Fruit fly (Drosophila melanogaster) whole organism, embryonic: Measurements from ENCODE around the gene Aprt.

Experiments
- Adf1 ChIP-seq: fragments of 200-800 bp; sonication (Bioruptor generic); IDR thresholded peaks from 2 replicates; pipeline ENCODE4 v1.3.6; 2022; ENCODE audit warnings: missing biosample characterization, missing genetic modification characterization
- CG10654 ChIP-seq: fragments of 200-800 bp; sonication (Bioruptor generic); optimal IDR thresholded peaks from 2 replicates; lab custom pipeline; 2016; ENCODE audit warnings: missing biosample characterization, missing genetic modification characterization
- CG12744 ChIP-seq: fragments of 200-800 bp; sonication (Bioruptor generic); optimal IDR thresholded peaks from 2 replicates; lab custom pipeline; 2016; ENCODE audit warnings: missing biosample characterization, missing genetic modification characterization
- CG12942 ChIP-seq: fragments of 200-800 bp; sonication (Bioruptor generic); optimal IDR thresholded peaks from 3 replicates; lab custom pipeline; 2016; ENCODE audit warnings: missing biosample characterization, missing genetic modification characterization
- CG14441 ChIP-seq: fragments of 200-800 bp; sonication (Bioruptor generic); IDR thresholded peaks from 2 replicates; pipeline ENCODE4 v1.3.6; 2022; ENCODE audit warnings: missing biosample characterization, missing genetic modification characterization
- CG14965 ChIP-seq: fragments of 200-800 bp; sonication (Bioruptor generic); optimal IDR thresholded peaks from 2 replicates; lab custom pipeline; 2016; ENCODE audit warnings: missing biosample characterization, missing genetic modification characterization, borderline replicate concordance
- CG33557 ChIP-seq: fragments of 200-800 bp; sonication (Bioruptor generic); optimal IDR thresholded peaks from 2 replicates; lab custom pipeline; 2019; ENCODE audit warnings: missing biosample characterization, mild to moderate bottlenecking, missing genetic modification characterization, moderate library complexity
- CG34376 ChIP-seq: fragments of 200-800 bp; sonication (Bioruptor generic); optimal IDR thresholded peaks from 2 replicates; lab custom pipeline; 2018; ENCODE audit warnings: missing biosample characterization, mild to moderate bottlenecking, missing genetic modification characterization
- CG4404 ChIP-seq: fragments of 200-800 bp; sonication (Bioruptor generic); IDR thresholded peaks from 2 replicates; pipeline ENCODE4 v1.3.6; 2022; ENCODE audit warnings: missing biosample characterization, missing genetic modification characterization
- CG4730 ChIP-seq: fragments of 200-800 bp; sonication (Bioruptor generic); IDR thresholded peaks from 2 replicates; pipeline ENCODE4 v1.3.6; 2022; ENCODE audit warnings: missing biosample characterization, missing genetic modification characterization
- CG5180 ChIP-seq: fragments of 200-800 bp; sonication (Bioruptor generic); optimal IDR thresholded peaks from 3 replicates; lab custom pipeline; 2017; ENCODE audit warnings: missing biosample characterization, missing genetic modification characterization, mild to moderate bottlenecking, moderate library complexity, missing genetic modification reagents
- CG6654 ChIP-seq: fragments of 200-800 bp; sonication (Bioruptor generic); optimal IDR thresholded peaks from 2 replicates; lab custom pipeline; 2017; ENCODE audit warnings: missing biosample characterization, mild to moderate bottlenecking, missing genetic modification characterization
- CG7556 ChIP-seq: fragments of 200-800 bp; sonication (Bioruptor generic); optimal IDR thresholded peaks from 2 replicates; lab custom pipeline; 2017; ENCODE audit warnings: missing biosample characterization, mild to moderate bottlenecking, missing genetic modification characterization
- CG9215 ChIP-seq: fragments of 200-800 bp; sonication (Bioruptor generic); IDR thresholded peaks from 2 replicates; pipeline ENCODE4 v1.3.6; 2022; ENCODE audit warnings: missing biosample characterization, missing genetic modification characterization
- CG9727 ChIP-seq: fragments of 200-800 bp; sonication (Bioruptor generic); optimal IDR thresholded peaks from 3 replicates; lab custom pipeline; 2017; ENCODE audit warnings: missing biosample characterization, mild to moderate bottlenecking, missing genetic modification characterization
- CG9876 ChIP-seq: fragments of 200-800 bp; sonication (Bioruptor generic); optimal IDR thresholded peaks from 2 replicates; lab custom pipeline; 2016; ENCODE audit warnings: missing biosample characterization, missing genetic modification characterization
- CkIIα-i1 ChIP-seq: fragments of 200-800 bp; sonication (Bioruptor generic); IDR thresholded peaks from 2 replicates; pipeline ENCODE4 v1.3.6; 2022; ENCODE audit warnings: missing biosample characterization, missing genetic modification characterization
- CoRest ChIP-seq: fragments of 200-800 bp; sonication (Bioruptor generic); optimal IDR thresholded peaks from 3 replicates; lab custom pipeline; 2018; ENCODE audit warnings: missing biosample characterization, mild to moderate bottlenecking, missing genetic modification characterization, moderate library complexity
- Dek ChIP-seq: fragments of 200-800 bp; sonication (Bioruptor generic); optimal IDR thresholded peaks from 3 replicates; lab custom pipeline; 2019; ENCODE audit warnings: missing biosample characterization, mild to moderate bottlenecking, missing genetic modification characterization, moderate library complexity
- Dfd ChIP-seq, 2 experiments: fragments of >200 bp; optimal IDR thresholded peaks; 2 replicates each; lab custom pipeline; 2017; ENCODE audit warnings: missing biosample characterization in 2 of 2, missing genetic modification characterization in 2 of 2
- Dll ChIP-seq: fragments of 200-800 bp; sonication (Bioruptor generic); IDR thresholded peaks from 4 replicates; pipeline ENCODE4 v1.3.6; 2022; ENCODE audit warnings: missing biosample characterization, missing genetic modification characterization; ENCODE audit not compliant: partially characterized antibody
- Doc2 ChIP-seq: fragments of 200-800 bp; sonication (Bioruptor generic); IDR thresholded peaks from 2 replicates; pipeline ENCODE4 v1.3.6; 2022; ENCODE audit warnings: missing biosample characterization, missing genetic modification characterization
- Dp ChIP-seq: fragments of 200-800 bp; sonication (Bioruptor generic); optimal IDR thresholded peaks from 2 replicates; lab custom pipeline; 2018; ENCODE audit warnings: missing biosample characterization, mild to moderate bottlenecking, missing genetic modification characterization, moderate library complexity
- Drgx ChIP-seq: fragments of 200-800 bp; sonication (Bioruptor generic); IDR thresholded peaks from 2 replicates; pipeline ENCODE4 v1.3.6; 2022; ENCODE audit warnings: missing biosample characterization, missing genetic modification characterization
- Eip74EF ChIP-seq, 2 experiments: fragments of 200-800 bp in 1 of 2; fragments of >200 bp in 1 of 2; sonication (Bioruptor generic) in 1 of 2; optimal IDR thresholded peaks; 2 replicates each; lab custom pipeline; 2017 to 2019; ENCODE audit warnings: missing biosample characterization in 2 of 2, missing genetic modification characterization in 2 of 2, mild to moderate bottlenecking in 1 of 2, moderate library complexity in 1 of 2
- Ets65A ChIP-seq: fragments of 200-800 bp; sonication (Bioruptor generic); peaks from one replicate; lab custom pipeline; 2016; ENCODE audit warnings: missing biosample characterization, missing genetic modification characterization
- Gug ChIP-seq: fragments of 200-800 bp; sonication (Bioruptor generic); IDR thresholded peaks from 4 replicates; pipeline ENCODE4 v1.3.6; 2022; ENCODE audit warnings: missing biosample characterization, missing genetic modification characterization
- Hey ChIP-seq: fragments of 200-800 bp; sonication (Bioruptor generic); optimal IDR thresholded peaks from 3 replicates; lab custom pipeline; 2018; ENCODE audit warnings: missing biosample characterization, mild to moderate bottlenecking, missing genetic modification characterization
- Hmx ChIP-seq: fragments of 200-800 bp; sonication (Bioruptor generic); optimal IDR thresholded peaks from 2 replicates; lab custom pipeline; 2016; ENCODE audit warnings: missing biosample characterization, missing genetic modification characterization
- NFAT ChIP-seq: fragments of 200-800 bp; sonication (Bioruptor generic); IDR thresholded peaks from 2 replicates; pipeline ENCODE4 v1.3.6; 2022; ENCODE audit warnings: missing biosample characterization, missing genetic modification characterization
- Usf ChIP-seq: fragments of 200-800 bp; sonication (Bioruptor generic); optimal IDR thresholded peaks from 2 replicates; lab custom pipeline; 2017; ENCODE audit warnings: missing genotype, missing biosample characterization, missing genetic modification characterization
- abd-A ChIP-seq: fragments of 200-800 bp; sonication (Bioruptor generic); optimal IDR thresholded peaks from 3 replicates; lab custom pipeline; 2019; ENCODE audit warnings: missing biosample characterization, mild to moderate bottlenecking, missing genetic modification characterization, moderate library complexity
- az2 ChIP-seq: fragments of 200-800 bp; sonication (Bioruptor generic); optimal IDR thresholded peaks from 3 replicates; lab custom pipeline; 2016; ENCODE audit warnings: missing biosample characterization, missing genetic modification characterization
- cg ChIP-seq: fragments of 200-800 bp; sonication (Bioruptor generic); optimal IDR thresholded peaks from 3 replicates; lab custom pipeline; 2019; ENCODE audit warnings: missing biosample characterization, mild to moderate bottlenecking, missing genetic modification characterization, moderate library complexity
- chm ChIP-seq: fragments of 200-800 bp; sonication (Bioruptor generic); IDR thresholded peaks from 2 replicates; pipeline ENCODE4 v1.3.6; 2022; ENCODE audit warnings: missing biosample characterization, missing genetic modification characterization
- ci ChIP-seq: fragments of 200-800 bp; sonication (Bioruptor generic); IDR thresholded peaks from 3 replicates; pipeline ENCODE4 v1.3.6; 2022; ENCODE audit warnings: missing biosample characterization, missing genetic modification characterization
- eyg ChIP-seq: fragments of 200-800 bp; sonication (Bioruptor generic); optimal IDR thresholded peaks from 3 replicates; lab custom pipeline; 2016; ENCODE audit warnings: missing biosample characterization, missing genetic modification characterization
- grau ChIP-seq: fragments of 200-800 bp; optimal IDR thresholded peaks from 3 replicates; lab custom pipeline; 2019; ENCODE audit warnings: missing biosample characterization, mild to moderate bottlenecking, missing genetic modification characterization, moderate library complexity
- nmo ChIP-seq: fragments of 200-800 bp; sonication (Bioruptor generic); optimal IDR thresholded peaks from 2 replicates; lab custom pipeline; 2018; ENCODE audit warnings: missing biosample characterization, mild to moderate bottlenecking, missing genetic modification characterization, moderate library complexity
- org-1 ChIP-seq: fragments of 200-800 bp; sonication (Bioruptor generic); optimal IDR thresholded peaks from 2 replicates; lab custom pipeline; 2017; ENCODE audit warnings: missing biosample characterization, missing genetic modification characterization
- p53 ChIP-seq: fragments of 200-800 bp; sonication (Bioruptor generic); optimal IDR thresholded peaks from 2 replicates; lab custom pipeline; 2016; ENCODE audit warnings: missing biosample characterization, missing genetic modification characterization
- pho ChIP-seq: fragments of 200-800 bp; sonication (Bioruptor generic); optimal IDR thresholded peaks from 2 replicates; lab custom pipeline; 2016; ENCODE audit warnings: missing biosample characterization, missing genetic modification characterization
- prd ChIP-seq, 3 experiments: fragments of >200 bp in 2 of 3; fragments of 200-800 bp in 1 of 3; sonication (Bioruptor generic) in 1 of 3; optimal IDR thresholded peaks in 2 of 3; IDR thresholded peaks in 1 of 3; 2 replicates in 2 of 3; 3 replicates in 1 of 3; pipeline versions ENCODE4 v1.3.6 to Lab custom; 2017 to 2022; ENCODE audit warnings: missing biosample characterization in 1 of 3, missing genetic modification characterization in 1 of 3
- ranshi ChIP-seq: fragments of 200-800 bp; sonication (Bioruptor generic); IDR thresholded peaks from 2 replicates; pipeline ENCODE4 v1.3.6; 2022; ENCODE audit warnings: missing biosample characterization, missing genetic modification characterization
- repo ChIP-seq: fragments of 200-800 bp; sonication (Bioruptor generic); optimal IDR thresholded peaks from 2 replicates; lab custom pipeline; 2016; ENCODE audit warnings: missing biosample characterization, missing genetic modification characterization
- sens ChIP-seq: fragments of 200-800 bp; sonication (Bioruptor generic); peaks from one replicate; lab custom pipeline; 2016; ENCODE audit warnings: missing biosample characterization, missing genetic modification characterization
- slou ChIP-seq: fragments of 200-800 bp; sonication (Bioruptor generic); optimal IDR thresholded peaks from 3 replicates; lab custom pipeline; 2016; ENCODE audit warnings: missing biosample characterization, missing genetic modification characterization
- sna ChIP-seq: fragments of 200-800 bp; sonication (Bioruptor generic); IDR thresholded peaks from 2 replicates; pipeline ENCODE4 v1.3.6; 2022; ENCODE audit warnings: missing biosample characterization, missing genetic modification characterization; ENCODE audit not compliant: partially characterized antibody
- usp ChIP-seq: fragments of >200 bp; optimal IDR thresholded peaks from 2 replicates; lab custom pipeline; 2017; ENCODE audit warnings: missing biosample characterization, missing genetic modification characterization
- zfh2 ChIP-seq: fragments of 200-800 bp; sonication (Bioruptor generic); optimal IDR thresholded peaks from 2 replicates; lab custom pipeline; 2016; ENCODE audit warnings: missing biosample characterization, missing genetic modification characterization

The Aprt gene

DNA sequence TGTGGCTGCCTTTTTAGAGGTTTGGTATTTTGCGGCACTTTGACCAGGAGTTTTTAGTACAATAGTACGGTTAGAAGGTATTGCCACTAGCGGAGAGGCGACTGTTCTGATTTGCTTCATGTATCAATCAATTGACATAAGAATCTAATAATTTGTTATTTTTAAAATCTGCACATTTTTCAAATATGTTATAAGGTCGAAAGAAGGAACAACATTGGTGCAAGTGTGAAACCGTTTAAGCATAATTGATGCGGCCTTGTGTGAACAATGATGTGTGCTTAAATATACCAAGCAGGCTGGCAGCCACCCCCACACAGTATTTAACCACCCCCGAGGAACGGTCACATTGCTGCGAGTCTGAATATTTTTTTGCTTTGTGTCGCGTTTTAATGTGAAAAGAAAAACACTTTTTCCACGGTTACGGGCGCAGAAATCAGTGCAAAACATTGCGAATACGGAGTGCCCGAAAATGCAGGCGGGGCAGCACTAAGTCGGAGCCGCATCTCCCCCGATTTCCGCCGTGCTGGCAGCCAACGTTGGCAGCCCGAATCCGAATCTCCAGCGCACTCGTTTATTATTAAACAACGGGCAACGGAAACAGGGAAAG, 19.6 kb downstream of the Aprt start, which contains the start of the genes HBS1 and CG12025 (continued):
- TF ChIP-seq Eip74EF (GFP tag; optimal IDR thresholded peaks at IDR 0.05; lab: Kevin White, UChicago) (no peak), usp (GFP tag; lab: Kevin White, UChicago) (no peak), CkIIα-i1 (GFP tag; lab: Robert Waterston, UW) (no peak), CG33557 (GFP tag; lab: Kevin White, UChicago) (no peak), sens (peak; percentile 94), az2 (peak; percentile 24), Ets65A (GFP tag; lab: Kevin White, UChicago) (peak; percentile 94), Dek (tag; lab: Kevin White, UChicago) (peak; percentile 34), CG14965 (GFP tag; lab: Kevin White, UChicago) (no peak), slou (GFP tag; lab: Kevin White, UChicago) (no peak), CG7556 (GFP tag; lab: Kevin White, UChicago) (no peak), CG9215 (peak; percentile 71), abd-A (tag; lab: Kevin White, UChicago) (no peak), Adf1 (GFP tag; lab: Robert Waterston, UW) (peak; percentile 33; the same call in 1 of the 2 replicates), zfh2 (GFP tag; lab: Kevin White, UChicago) (peak; percentile 64), CG9727 (peak; percentile 49), Hmx (no peak), CG4404 (GFP tag; lab: Robert Waterston, UW) (peak; percentile 74), NFAT (GFP tag; lab: Robert Waterston, UW) (peak; percentile 37), ranshi (peak; percentile 26; the same call in 1 of the 2 replicates), prd (optimal IDR thresholded peaks at IDR 0.05; lab: Kevin White, UChicago) (no peak), prd (GFP tag; IDR thresholded peaks at IDR 0.05; lab: Robert Waterston, UW) (peak; percentile 61; the same call in 1 of the 3 replicates), grau (tag; lab: Kevin White, UChicago) (peak; percentile 65), cg (no peak), p53 (GFP tag; lab: Kevin White, UChicago) (no peak), CG5180 (GFP tag; lab: Kevin White, UChicago) (no peak), CoRest (tag; lab: Kevin White, UChicago) (peak; percentile 73), Doc2 (no peak), Dp (GFP tag; lab: Kevin White, UChicago) (peak; percentile 14), Usf (GFP tag; lab: Kevin White, UChicago) (peak; percentile 18), sna (GFP tag; lab: Robert Waterston, UW) (no peak), CG10654 (GFP tag; lab: Kevin White, UChicago) (no peak), Dfd (GFP tag; optimal IDR thresholded peaks at IDR 0.05; lab: Kevin White, UChicago) (peak in 1 of 2 experiments; percentile 6), CG9876 (GFP tag; lab: Kevin White, UChicago) (no peak), nmo (GFP tag; lab: Kevin White, UChicago) (peak; percentile 86), CG12942 (GFP tag; lab: Kevin White, UChicago) (peak; percentile 9), CG14441 (GFP tag; lab: Robert Waterston, UW) (peak; percentile 69), pho (peak; percentile 44), CG34376 (no peak), Gug (GFP tag; lab: Robert Waterston, UW) (peak; percentile 56; the same call in 1 of the 4 replicates), CG4730 (GFP tag; lab: Robert Waterston, UW) (no peak), chm (0 out of 2 replicates have a peak, but pooled peaks have one; percentile 25), org-1 (GFP tag; lab: Kevin White, UChicago) (no peak), Dll (GFP tag; lab: Robert Waterston, UW) (no peak), eyg (GFP tag; lab: Kevin White, UChicago) (no peak), Hey (no peak), Drgx (GFP tag; lab: Robert Waterston, UW) (no peak), CG12744 (GFP tag; lab: Kevin White, UChicago) (no peak), ci (GFP tag; lab: Robert Waterston, UW) (no peak), repo (GFP tag; lab: Kevin White, UChicago) (peak; percentile 38), CG6654 (GFP tag; lab: Kevin White, UChicago) (no peak)
